Fruit fly (Drosophila melanogaster) Kc167 (cell line): ENCODE data around the gene Rpp14a.

Experiments
- Myc ChIP-seq: fragments of >200 bp; optimal IDR thresholded peaks from 2 replicates; lab custom pipeline; 2017; ENCODE audit warnings: missing external identifiers
- Sin3A ChIP-seq: fragments of >200 bp; optimal IDR thresholded peaks from 2 replicates; lab custom pipeline; 2018; ENCODE audit warnings: missing external identifiers
- h ChIP-seq: fragments of >200 bp; optimal IDR thresholded peaks from 3 replicates; lab custom pipeline; 2018; ENCODE audit warnings: missing external identifiers
- insv ChIP-seq: fragments of >200 bp; optimal IDR thresholded peaks from 3 replicates; lab custom pipeline; 2018; ENCODE audit warnings: missing external identifiers
- psq ChIP-seq: fragments of >200 bp; optimal IDR thresholded peaks from 2 replicates; lab custom pipeline; 2017; ENCODE audit warnings: missing external identifiers
- ttk ChIP-seq: sonication (Bioruptor generic); optimal IDR thresholded peaks from 2 replicates; lab custom pipeline; 2017; ENCODE audit warnings: missing external identifiers

Gene Rpp14a

dm6 chr3R:30056592-30057135 lies at the start of gene Rpp14a, which contains the start of gene CG7950:
TSS of gene Rpp14a (plus strand) at chr3R:30056859.
TSS of gene CG7950 (plus strand) at chr3R:30056859.
- TF ChIP-seq Sin3A (lab: Kevin White, UChicago) (no peak), insv (lab: Kevin White, UChicago) (no peak), h (lab: Kevin White, UChicago) (no peak), ttk (lab: Kevin White, UChicago) (no peak), Myc (lab: Kevin White, UChicago) (no peak), psq (lab: Kevin White, UChicago) (no peak)

- no peak for TF ChIP-seq h (lab: Kevin White, UChicago)
- TF ChIP-seq insv (lab: Kevin White, UChicago) = no peak
- TF ChIP-seq Myc (lab: Kevin White, UChicago) = no peak
- TF ChIP-seq Sin3A (lab: Kevin White, UChicago) = no peak
- no peak for TF ChIP-seq ttk (lab: Kevin White, UChicago)
- no peak for TF ChIP-seq psq (lab: Kevin White, UChicago)
These were observed 47.5 kb upstream of the Rpp14a start, which contains the start of gene CG7912 for dm6 chr3R:30009173-30009572. TSS of gene CG7912 (minus strand) at chr3R:30009189.

DNA sequence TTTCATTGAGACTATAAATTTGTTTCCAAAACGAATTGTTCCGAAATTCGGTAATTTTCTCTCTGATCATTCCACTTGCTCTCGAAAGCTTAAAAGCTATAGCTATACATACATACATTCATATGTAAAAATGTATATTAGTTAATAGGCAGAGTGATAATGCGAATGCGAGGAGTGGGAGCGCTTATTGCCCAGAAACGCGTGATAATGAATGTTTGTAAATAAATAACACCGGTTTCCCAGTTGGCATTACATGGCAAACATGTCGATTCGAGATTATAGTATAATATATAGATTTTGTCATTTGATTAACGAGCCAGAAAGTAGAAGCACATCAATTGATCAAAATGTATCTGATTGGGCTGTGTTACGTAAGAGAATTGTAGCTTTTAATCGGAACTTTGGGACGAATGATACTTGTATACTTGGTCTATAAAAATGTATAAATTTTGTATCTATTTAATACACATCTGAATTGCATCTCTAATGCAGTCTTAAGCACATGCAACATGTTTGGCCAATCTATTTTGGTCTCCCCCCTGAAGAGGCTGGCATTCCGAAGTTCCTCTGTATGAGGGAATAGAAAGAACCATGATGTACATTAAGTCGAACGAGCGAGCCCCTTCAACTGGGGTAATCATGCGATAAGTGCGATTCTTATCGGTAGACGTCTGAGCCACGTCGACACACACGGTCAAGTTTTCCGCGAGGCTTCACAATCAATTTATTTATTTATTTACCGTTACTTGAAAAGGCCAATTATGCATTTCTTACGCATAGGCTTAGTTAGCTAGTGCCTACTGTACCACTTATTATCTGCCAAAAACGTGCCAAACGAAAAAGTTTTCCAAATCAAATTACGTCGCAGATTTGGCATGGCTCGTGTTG lies 43.8 kb upstream of the Rpp14a start:
- no peak for TF ChIP-seq ttk (lab: Kevin White, UChicago)
- TF ChIP-seq insv (lab: Kevin White, UChicago) = no peak
- no peak for TF ChIP-seq psq (lab: Kevin White, UChicago)
- TF ChIP-seq Myc (lab: Kevin White, UChicago) = no peak
- TF ChIP-seq h (lab: Kevin White, UChicago) = no peak
- TF ChIP-seq Sin3A (lab: Kevin White, UChicago) = no peak

DNA sequence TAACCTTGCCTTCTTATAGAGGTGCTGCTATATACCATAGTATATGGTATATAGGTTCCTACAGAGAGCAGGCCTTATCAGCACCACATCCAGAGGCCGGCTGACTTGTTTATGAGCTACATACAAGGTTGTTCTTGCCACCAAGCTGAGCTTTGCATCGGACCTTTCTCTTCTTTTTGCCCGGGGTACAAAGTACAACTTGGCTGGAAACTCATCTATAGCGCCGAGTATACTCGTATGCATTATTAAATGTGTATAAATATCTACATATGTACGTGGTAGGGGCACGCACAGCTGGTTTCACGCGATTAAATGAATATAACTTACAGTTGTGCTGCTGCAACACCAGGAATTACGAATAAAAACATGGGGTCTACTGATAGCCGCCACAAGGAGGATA lies 42.8 kb upstream of the Rpp14a start:
- TF ChIP-seq Myc (lab: Kevin White, UChicago) = no peak
- TF ChIP-seq Sin3A (lab: Kevin White, UChicago) = no peak
- no peak for TF ChIP-seq ttk (lab: Kevin White, UChicago)
- TF ChIP-seq psq (lab: Kevin White, UChicago) = no peak
- TF ChIP-seq h (lab: Kevin White, UChicago) = no peak
- no peak for TF ChIP-seq insv (lab: Kevin White, UChicago)

DNA sequence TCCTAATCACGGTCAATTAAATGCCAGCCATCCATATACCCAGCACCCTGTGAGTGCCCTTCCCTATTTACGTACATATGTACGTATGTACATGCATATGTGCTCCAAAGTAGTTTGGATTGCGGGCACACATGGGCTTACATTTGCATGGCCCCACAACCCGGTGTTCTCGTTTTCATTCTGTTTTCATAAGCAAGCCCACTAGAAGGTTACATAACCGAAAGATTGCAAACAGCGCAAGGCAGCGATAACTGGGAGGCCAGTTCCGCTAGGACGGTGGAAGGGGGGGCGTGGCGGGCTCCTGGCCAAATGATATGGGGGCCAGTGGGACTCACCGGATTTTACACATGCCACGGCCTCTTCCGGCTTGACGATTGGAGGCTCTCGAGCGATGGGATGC lies 42.2 kb upstream of the Rpp14a start:
- TF ChIP-seq h (lab: Kevin White, UChicago) (no peak), Myc (lab: Kevin White, UChicago) (no peak), Sin3A (lab: Kevin White, UChicago) (no peak), ttk (lab: Kevin White, UChicago) (no peak), insv (lab: Kevin White, UChicago) (no peak)

dm6 chr3R:30014977-30015514 lies 41.6 kb upstream of the Rpp14a start, which contains the start of gene CG7920:
TSS of gene CG7920 (minus strand) at chr3R:30015284.
- TF ChIP-seq ttk (lab: Kevin White, UChicago) = no peak
- no peak for TF ChIP-seq insv (lab: Kevin White, UChicago)
- TF ChIP-seq h (lab: Kevin White, UChicago) = no peak
- TF ChIP-seq Myc (lab: Kevin White, UChicago) = no peak
- no peak for TF ChIP-seq Sin3A (lab: Kevin White, UChicago)
- no peak for TF ChIP-seq psq (lab: Kevin White, UChicago)

- TF ChIP-seq Sin3A (lab: Kevin White, UChicago) (no peak), psq (lab: Kevin White, UChicago) (no peak), Myc (lab: Kevin White, UChicago) (no peak), ttk (lab: Kevin White, UChicago) (no peak)
These were observed 35.6 kb upstream of the Rpp14a start for dm6 chr3R:30021009-30021408.

DNA sequence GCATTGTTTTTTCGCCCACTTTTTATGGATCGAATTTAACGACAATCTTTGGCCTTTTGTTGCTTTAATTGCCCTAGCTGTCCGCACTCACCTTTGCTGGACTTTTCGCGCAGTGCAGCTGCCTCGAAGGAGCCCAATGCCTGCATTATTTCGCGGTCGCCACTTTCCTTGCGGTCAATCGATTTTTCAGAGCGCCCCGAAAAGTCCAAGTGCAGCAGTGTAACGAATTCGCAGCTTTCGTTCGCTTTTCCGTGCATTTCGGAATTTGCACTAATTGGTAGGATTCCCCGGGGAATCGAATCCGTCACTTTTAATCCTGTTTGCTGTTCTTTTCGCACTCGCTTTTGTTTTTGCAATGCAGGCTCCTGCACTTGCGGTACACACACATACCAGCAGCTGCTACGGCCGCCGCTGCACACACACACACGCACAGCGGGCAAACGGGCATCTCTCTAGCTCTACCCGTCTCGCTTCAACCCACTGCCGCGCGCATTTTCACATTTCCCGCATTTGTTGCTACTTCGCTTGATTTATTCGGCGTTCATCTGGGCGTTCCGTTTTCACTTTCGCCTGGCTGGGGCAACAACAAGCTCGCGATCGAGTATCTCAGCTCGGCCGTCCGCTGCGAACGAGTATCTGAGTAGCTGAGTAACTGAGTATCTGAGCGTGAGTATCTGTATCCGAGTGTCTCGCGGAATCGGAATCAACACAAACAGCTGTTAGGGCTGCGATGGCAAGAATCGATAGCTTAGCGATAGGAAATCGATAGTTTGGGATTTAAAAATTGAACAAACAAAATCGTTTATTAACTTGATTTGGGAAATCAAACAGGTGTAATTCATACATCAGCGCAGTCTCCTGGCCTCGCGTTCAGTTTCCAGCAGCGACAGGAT lies 34.9 kb upstream of the Rpp14a start, which contains the start of gene Mgat2:
TSS of gene Mgat2 (minus strand) at position 663 of the 893 bp plus-strand sequence.
- TF ChIP-seq ttk (lab: Kevin White, UChicago) (no peak), psq (lab: Kevin White, UChicago) (no peak), insv (lab: Kevin White, UChicago) (no peak), Sin3A (lab: Kevin White, UChicago) (no peak), h (lab: Kevin White, UChicago) (no peak), Myc (lab: Kevin White, UChicago) (no peak)

DNA sequence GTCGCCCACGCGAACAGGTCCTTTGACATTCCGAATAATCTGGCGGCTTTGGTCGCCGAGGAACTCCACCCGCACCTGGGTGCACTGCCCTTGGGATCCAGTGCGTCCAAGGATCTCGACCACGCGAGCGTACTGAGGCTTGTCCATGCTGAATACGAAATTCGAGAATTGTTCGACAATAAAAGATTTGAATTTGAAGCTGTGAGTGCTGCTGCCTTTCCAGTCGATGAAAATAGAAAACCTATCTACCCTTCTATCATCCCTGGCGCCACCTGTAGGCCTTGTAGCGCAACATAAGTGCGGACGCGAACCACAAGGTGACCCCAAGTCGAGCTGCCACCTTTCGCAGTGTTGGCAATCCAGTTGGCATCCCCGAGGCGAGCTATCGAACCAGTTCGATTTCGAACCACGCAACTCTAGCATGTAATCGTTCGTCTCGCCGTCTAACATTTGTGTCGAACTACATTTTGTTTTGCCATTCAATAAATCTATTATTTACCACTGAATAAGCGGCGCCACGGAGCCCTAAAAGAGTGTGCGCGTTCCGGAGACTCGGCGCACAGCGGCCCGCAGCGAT lies 34.1 kb upstream of the Rpp14a start, which contains the start of the genes RpS28a and Axn:
TSS of gene RpS28a (minus strand) at position 197 of the 577 bp plus-strand sequence.
TSS of gene Axn (plus strand) at position 391 of the 577 bp plus-strand sequence.
- TF ChIP-seq h (lab: Kevin White, UChicago) (no peak), insv (lab: Kevin White, UChicago) (no peak), ttk (lab: Kevin White, UChicago) (no peak), psq (lab: Kevin White, UChicago) (no peak), Sin3A (lab: Kevin White, UChicago) (no peak), Myc (lab: Kevin White, UChicago) (no peak)

DNA sequence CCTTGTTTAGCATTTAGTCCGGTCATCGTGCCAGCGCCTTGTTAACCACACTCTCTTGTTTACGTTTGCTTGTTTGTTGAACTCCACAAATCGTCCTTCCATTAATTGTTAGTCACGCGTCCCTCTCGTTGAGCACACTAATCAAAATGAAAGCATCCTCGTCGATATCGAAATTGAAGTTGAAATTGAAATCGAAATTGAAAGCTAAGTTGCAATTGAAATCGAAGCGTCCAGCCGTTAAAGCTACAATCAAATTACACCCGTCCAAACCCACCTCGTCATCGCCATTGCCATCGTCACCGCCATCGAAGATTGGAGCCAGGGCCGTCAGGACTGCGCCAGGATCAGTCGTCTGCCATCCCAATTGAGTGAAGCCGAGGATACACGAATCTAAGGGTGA lies 33.2 kb upstream of the Rpp14a start:
- no peak for TF ChIP-seq psq (lab: Kevin White, UChicago)
- TF ChIP-seq h (lab: Kevin White, UChicago) = no peak
- no peak for TF ChIP-seq ttk (lab: Kevin White, UChicago)
- no peak for TF ChIP-seq insv (lab: Kevin White, UChicago)
- TF ChIP-seq Sin3A (lab: Kevin White, UChicago) = no peak
- no peak for TF ChIP-seq Myc (lab: Kevin White, UChicago)
